Fruit fly (Drosophila melanogaster) whole organism: Measurements from ENCODE around the gene Fancl.

Experiments
- CG8478 ChIP-seq: fragments of >200 bp; optimal IDR thresholded peaks from 2 replicates; lab custom pipeline; 2018; ENCODE audit warnings: inconsistent platforms
- Dll ChIP-seq: fragments of >200 bp; optimal IDR thresholded peaks from 2 replicates; lab custom pipeline; 2017
- pan ChIP-seq: fragments of >200 bp; optimal IDR thresholded peaks from 2 replicates; lab custom pipeline; 2017

dm6 chr3R:10086683-10087082 is 34.0 kb upstream of the Fancl start:
- TF ChIP-seq Dll (lab: Kevin White, UChicago): no peak
- TF ChIP-seq CG8478 (lab: Kevin White, UChicago): no peak
- TF ChIP-seq pan: no peak
